Worm (Caenorhabditis elegans) whole organism, late embryonic: ENCODE data around the gene sec-31.

Experiments
- K02D7.2 ChIP-seq: sonication (generic microtip); optimal IDR thresholded peaks from 2 replicates; lab custom pipeline; 2017; ENCODE audit warnings: mild to moderate bottlenecking, missing genetic modification characterization, missing compliant biosample characterization
- K09A11.1 ChIP-seq: sonication (generic microtip); optimal IDR thresholded peaks from 2 replicates; lab custom pipeline; 2017; ENCODE audit warnings: antibody characterized with exemption, mild to moderate bottlenecking, missing genetic modification characterization, missing compliant biosample characterization; ENCODE audit not compliant: insufficient read depth
- T23F11.4 ChIP-seq: fragments of 200-800 bp; sonication (Bioruptor generic); optimal IDR thresholded peaks from 2 replicates; lab custom pipeline; 2018; ENCODE audit warnings: mild to moderate bottlenecking, missing genetic modification characterization, missing compliant biosample characterization
- ceh-9 ChIP-seq: sonication (generic microtip); optimal IDR thresholded peaks from 2 replicates; lab custom pipeline; 2016; ENCODE audit warnings: mild to moderate bottlenecking, missing genetic modification characterization, inconsistent platforms, missing compliant biosample characterization
- che-1 ChIP-seq: sonication (generic microtip); optimal IDR thresholded peaks from 2 replicates; lab custom pipeline; 2016; ENCODE audit warnings: mild to moderate bottlenecking, missing genetic modification characterization, missing compliant biosample characterization
- nhr-11 ChIP-seq: fragments of 150-350 bp; optimal IDR thresholded peaks from 2 replicates; lab custom pipeline; 2014; ENCODE audit warnings: missing biosample characterization, missing genetic modification characterization
- nhr-232 ChIP-seq: sonication (generic microtip); optimal IDR thresholded peaks from 2 replicates; lab custom pipeline; 2016; ENCODE audit warnings: missing genetic modification characterization, missing compliant biosample characterization
- pag-3 ChIP-seq: sonication (generic microtip); optimal IDR thresholded peaks from 2 replicates; lab custom pipeline; 2016; ENCODE audit warnings: missing compliant biosample characterization, missing genetic modification characterization, borderline replicate concordance
- pha-2 ChIP-seq: sonication (generic microtip); optimal IDR thresholded peaks from 2 replicates; lab custom pipeline; 2017; ENCODE audit warnings: mild to moderate bottlenecking, missing genetic modification characterization, missing compliant biosample characterization
- pha-4 ChIP-seq: fragments of 150-350 bp; optimal IDR thresholded peaks from 2 replicates; lab custom pipeline; 2018; ENCODE audit warnings: missing biosample characterization, missing genetic modification reagents, missing genetic modification characterization
- tbx-2 ChIP-seq: sonication (generic microtip); optimal IDR thresholded peaks from 2 replicates; lab custom pipeline; 2016; ENCODE audit warnings: missing genetic modification characterization, missing compliant biosample characterization
- ttx-3 ChIP-seq: sonication (generic microtip); optimal IDR thresholded peaks from 2 replicates; lab custom pipeline; 2016; ENCODE audit warnings: missing genetic modification reagents, missing genetic modification characterization, missing compliant biosample characterization
- unc-55 ChIP-seq: sonication (generic microtip); optimal IDR thresholded peaks from 2 replicates; lab custom pipeline; 2017; ENCODE audit warnings: missing biosample characterization, missing genetic modification reagents, missing genetic modification characterization
- unc-86 ChIP-seq: sonication (generic microtip); optimal IDR thresholded peaks from 2 replicates; lab custom pipeline; 2016; ENCODE audit warnings: missing genetic modification characterization, missing compliant biosample characterization

DNA sequence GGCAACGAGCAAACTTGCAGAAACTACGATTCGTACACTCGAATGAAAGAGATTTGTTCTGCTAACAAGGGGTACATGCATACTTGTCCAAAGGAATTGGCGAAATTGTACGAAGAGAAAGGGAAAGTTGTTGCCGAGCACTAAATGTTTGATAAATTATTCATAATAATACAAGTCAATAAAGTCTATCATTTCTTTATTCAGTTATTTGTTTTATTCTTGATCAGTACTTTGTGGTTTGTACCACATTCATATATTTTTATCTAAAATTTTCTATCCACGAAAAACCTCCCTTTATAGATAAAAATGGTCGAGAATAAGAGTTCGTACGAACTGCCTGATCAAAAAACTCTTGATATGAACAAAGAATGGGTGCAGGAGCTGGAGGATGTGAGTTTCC is 51.1 kb downstream of the sec-31 start, which contains the start of gene edg-1:
- no peak for TF ChIP-seq K09A11.1 (tag; lab: Kevin White, UChicago)
- no peak for TF ChIP-seq nhr-11 (tag; lab: Kevin White, UChicago)
- no peak for TF ChIP-seq pag-3 (tag; lab: Kevin White, UChicago)
- TF ChIP-seq T23F11.4 (GFP tag; lab: Kevin White, UChicago): no peak
- TF ChIP-seq unc-86 (tag; lab: Kevin White, UChicago): no peak
- TF ChIP-seq pha-4: no peak
- no peak for TF ChIP-seq unc-55 (GFP tag; lab: Kevin White, UChicago)
- no peak for TF ChIP-seq tbx-2
- TF ChIP-seq che-1 (tag; lab: Kevin White, UChicago): no peak
- TF ChIP-seq nhr-232 (tag; lab: Kevin White, UChicago): no peak
- no peak for TF ChIP-seq ceh-9 (tag; lab: Kevin White, UChicago)
- no peak for TF ChIP-seq K02D7.2 (tag; lab: Kevin White, UChicago)
- TF ChIP-seq pha-2 (tag; lab: Kevin White, UChicago): no peak
- TF ChIP-seq ttx-3 (tag; lab: Kevin White, UChicago): no peak
